Worm (Caenorhabditis elegans): ENCODE data around the gene F41E7.7.

ce11 chrX:10262299-10262698, 45.3 kb upstream of the F41E7.7 start:
- TF ChIP-seq sdz-12 (GFP tag; optimal IDR thresholded peaks at IDR 0.05) (no peak), aha-1 (tag) (no peak), mdl-1 (tag; optimal IDR thresholded peaks at IDR 0.05) (no peak), D1046.2 (GFP tag; IDR thresholded peaks at IDR 0.05) (no peak)

Measured in whole organism, L4 larva.